Worm (Caenorhabditis elegans): ENCODE results near the gene str-25.
A peak's percentile ranks its signal among the peaks of the same experiment; 100 is the strongest.

The str-25 gene

ce11 chrV:16075250-16075709 is 40.2 kb upstream of the str-25 start, which contains the start of the genes F14H3.12 and srj-29:
Gene F14H3.12, minus strand, starts transcription at chrV:16075323.
Gene srj-29, plus strand, starts transcription at chrV:16075659.
- TF ChIP-seq elt-2 (tag; optimal IDR thresholded peaks at IDR 0.05), result peak; percentile 48
- TF ChIP-seq mep-1 (tag; optimal IDR thresholded peaks at IDR 0.05), result no peak

DNA sequence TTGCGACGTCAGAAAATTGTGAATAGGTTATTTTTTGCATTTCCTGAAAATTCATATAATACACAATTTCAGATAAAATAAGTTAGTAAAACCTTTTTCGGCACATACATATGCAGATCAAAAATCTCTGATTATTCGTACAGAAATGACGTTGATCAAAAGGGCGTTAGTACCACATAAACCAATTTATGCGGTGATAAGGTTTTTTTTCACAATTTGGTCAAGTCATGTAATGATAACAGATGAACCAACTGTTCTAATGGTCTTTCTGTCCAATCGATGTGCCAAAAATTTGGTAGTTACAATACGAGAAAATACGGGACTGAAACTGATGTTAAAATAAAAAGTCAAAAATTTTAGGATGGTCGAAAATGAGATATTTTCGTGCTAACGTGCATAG is 35.4 kb upstream of the str-25 start:
- TF ChIP-seq elt-2 (tag; optimal IDR thresholded peaks at IDR 0.05) (peak; percentile 23), hlh-4 (tag; optimal IDR thresholded peaks at IDR 0.05) (no peak)

DNA sequence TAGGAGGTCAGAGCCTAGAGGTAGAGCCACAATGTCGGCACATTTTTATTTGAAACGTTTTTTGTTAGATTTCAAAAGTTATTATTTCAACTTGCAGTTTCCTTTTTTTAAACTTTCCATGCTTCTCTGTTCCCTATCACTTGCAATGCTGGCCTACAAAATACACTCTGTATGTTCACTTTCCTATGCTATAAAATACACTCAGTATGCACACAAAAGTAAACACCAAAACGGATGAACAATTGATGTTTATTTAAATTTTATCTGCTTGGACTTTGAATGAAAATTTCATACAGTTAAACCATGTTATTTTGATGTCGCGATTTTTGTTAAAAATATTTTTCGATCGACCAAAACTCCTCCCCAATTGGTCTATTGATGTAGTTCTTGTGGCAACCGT is 34.8 kb upstream of the str-25 start:
- TF ChIP-seq lin-15B (tag; optimal IDR thresholded peaks at IDR 0.05), result no peak

ce11 chrV:16090685-16091084 is 24.8 kb upstream of the str-25 start, which contains the start of gene F22B8.3:
Gene F22B8.3, plus strand, starts transcription at chrV:16090985.
- TF ChIP-seq alr-1 (tag; optimal IDR thresholded peaks at IDR 0.05; ENCODE audit: borderline replicate concordance), result no peak
- no peak for TF ChIP-seq C04F5.9 (tag; optimal IDR thresholded peaks at IDR 0.05)
- TF ChIP-seq efl-1 (optimal IDR thresholded peaks at IDR 0.05), result no peak
- peak in 1 of 2 experiments; percentile 58 for TF ChIP-seq efl-1 (GFP tag; optimal IDR thresholded peaks at IDR 0.05 in 1 of 2)

DNA sequence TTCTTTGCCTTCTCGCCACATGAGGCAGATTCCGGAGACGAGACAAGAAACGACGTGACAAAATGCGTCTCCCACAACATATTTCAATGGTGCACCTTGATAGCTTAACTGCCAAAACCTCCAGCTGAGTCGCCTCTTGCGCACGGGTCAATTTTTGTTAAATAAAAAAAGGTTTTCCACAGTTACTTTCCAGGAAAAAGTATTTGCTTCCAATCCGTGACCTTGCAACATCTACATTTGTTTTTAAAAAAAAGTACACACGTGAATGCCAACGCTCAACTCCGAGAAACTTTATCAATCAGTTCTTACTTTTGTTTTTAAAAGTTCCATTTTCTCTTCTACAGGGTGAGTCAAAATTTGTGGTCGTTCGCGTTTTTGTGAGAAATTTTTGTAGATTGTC is 21.2 kb upstream of the str-25 start, which contains the start of gene F22B8.7:
Gene F22B8.7, plus strand, starts transcription at position 301 of the 400 bp plus-strand sequence.
- TF ChIP-seq mep-1 (tag; optimal IDR thresholded peaks at IDR 0.05) (no peak), mef-2 (tag; optimal IDR thresholded peaks at IDR 0.05) (no peak), unc-30 (tag; optimal IDR thresholded peaks at IDR 0.05) (no peak), nhr-76 (tag; optimal IDR thresholded peaks at IDR 0.05) (no peak), dpl-1 (GFP tag; optimal IDR thresholded peaks at IDR 0.05) (no peak), efl-1 (optimal IDR thresholded peaks at IDR 0.05) (no peak), efl-1 (GFP tag; optimal IDR thresholded peaks at IDR 0.05 in 1 of 2) (no peak), blmp-1 (tag; optimal IDR thresholded peaks at IDR 0.05) (no peak), lin-14 (GFP tag; optimal IDR thresholded peaks at IDR 0.05) (no peak), hpl-2 (GFP tag; optimal IDR thresholded peaks at IDR 0.05) (no peak), unc-62 (GFP tag; optimal IDR thresholded peaks at IDR 0.05) (no peak)

DNA sequence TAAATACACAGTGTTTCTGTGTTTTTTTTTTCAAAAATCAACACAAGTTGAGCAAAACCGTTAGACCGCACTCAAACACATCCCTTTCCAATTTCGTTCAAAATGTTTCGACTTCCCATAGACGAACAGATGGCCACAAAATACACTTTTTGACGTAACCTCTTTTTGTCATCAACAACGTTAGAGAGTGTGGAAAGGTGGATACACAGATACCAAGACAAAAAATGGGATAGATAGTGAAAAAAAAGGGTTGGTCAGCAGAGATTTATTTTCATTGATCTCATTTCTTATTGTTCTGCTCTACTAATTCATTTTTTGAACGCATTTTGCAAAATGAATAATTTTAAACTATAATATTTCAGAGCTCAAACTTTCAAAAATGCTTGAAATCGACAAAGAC is 20.6 kb upstream of the str-25 start:
- TF ChIP-seq aha-1 (tag; optimal IDR thresholded peaks at IDR 0.05) (no peak), ceh-90 (tag; optimal IDR thresholded peaks at IDR 0.05) (no peak), grh-1 (GFP tag; IDR thresholded peaks at IDR 0.05) (no peak), fkh-10 (GFP tag; optimal IDR thresholded peaks at IDR 0.05) (no peak), skn-1 (tag; optimal IDR thresholded peaks at IDR 0.05) (peak; percentile 58), rnt-1 (tag; optimal IDR thresholded peaks at IDR 0.05) (peak; percentile 43), hlh-17 (GFP tag; optimal IDR thresholded peaks at IDR 0.05; ENCODE audit: borderline replicate concordance) (no peak), zag-1 (tag; optimal IDR thresholded peaks at IDR 0.05) (no peak), ceh-88 (GFP tag; IDR thresholded peaks at IDR 0.05) (no peak), mdl-1 (tag; optimal IDR thresholded peaks at IDR 0.05) (no peak), ceh-82 (tag; optimal IDR thresholded peaks at IDR 0.05) (no peak), lin-15B (tag; optimal IDR thresholded peaks at IDR 0.05) (no peak), nhr-47 (tag; optimal IDR thresholded peaks at IDR 0.05) (no peak), mep-1 (tag; optimal IDR thresholded peaks at IDR 0.05) (peak; percentile 38), nhr-19 (GFP tag; conservative IDR thresholded peaks at IDR 0.05) (peak; percentile 28), nhr-77 (tag; optimal IDR thresholded peaks at IDR 0.05) (no peak), nhr-20 (tag; optimal IDR thresholded peaks at IDR 0.05) (peak; percentile 39), swsn-7 (tag; optimal IDR thresholded peaks at IDR 0.05) (no peak), blmp-1 (tag; optimal IDR thresholded peaks at IDR 0.05) (peak; percentile 81), elt-3 (tag; optimal IDR thresholded peaks at IDR 0.05) (peak in 1 of 6 experiments; percentile 58), Y116A8C.19 (tag; optimal IDR thresholded peaks at IDR 0.05; ENCODE audit: borderline replicate concordance) (no peak), F16B12.6 (tag; optimal IDR thresholded peaks at IDR 0.05) (no peak)

All from whole organism, L1 larva.